Fruit fly (Drosophila melanogaster) whole organism, prepupa: ENCODE data around the gene Col4a1.

Experiments
- Blimp-1 ChIP-seq: fragments of 200-800 bp; sonication (Bioruptor generic); optimal IDR thresholded peaks from 3 replicates; lab custom pipeline; 2017; ENCODE audit warnings: missing biosample characterization, missing genetic modification characterization, mild to moderate bottlenecking, moderate library complexity, missing genetic modification reagents
- CG10631 ChIP-seq: fragments of 200-800 bp; sonication (Bioruptor generic); optimal IDR thresholded peaks from 2 replicates; lab custom pipeline; 2016; ENCODE audit warnings: missing biosample characterization, missing genetic modification characterization
- CG10669 ChIP-seq: fragments of 200-800 bp; sonication (Bioruptor generic); optimal IDR thresholded peaks from 3 replicates; lab custom pipeline; 2018; ENCODE audit warnings: missing biosample characterization, mild to moderate bottlenecking, missing genetic modification characterization, moderate library complexity
- CG11762 ChIP-seq: fragments of 200-800 bp; sonication (Bioruptor generic); optimal IDR thresholded peaks from 3 replicates; lab custom pipeline; 2016; ENCODE audit warnings: missing biosample characterization, missing genetic modification characterization; ENCODE audit not compliant: insufficient read depth
- CG15336 ChIP-seq: fragments of 200-800 bp; sonication (Bioruptor generic); IDR thresholded peaks from 2 replicates; pipeline ENCODE4 v1.3.6; 2022; ENCODE audit warnings: missing biosample characterization, missing genetic modification characterization
- CG16779 ChIP-seq: fragments of 200-800 bp; sonication (Bioruptor generic); optimal IDR thresholded peaks from 3 replicates; lab custom pipeline; 2017; ENCODE audit warnings: missing biosample characterization, mild to moderate bottlenecking, missing genetic modification characterization
- CG31627 ChIP-seq: fragments of 200-800 bp; sonication (Bioruptor generic); optimal IDR thresholded peaks from 3 replicates; lab custom pipeline; 2016; ENCODE audit warnings: missing biosample characterization, missing genetic modification characterization
- CG32006 ChIP-seq: fragments of 200-800 bp; sonication (Bioruptor generic); optimal IDR thresholded peaks from 3 replicates; lab custom pipeline; 2017; ENCODE audit warnings: missing biosample characterization, mild to moderate bottlenecking, missing genetic modification characterization
- CG34406 ChIP-seq: fragments of 200-800 bp; sonication (Bioruptor generic); optimal IDR thresholded peaks from 3 replicates; lab custom pipeline; 2016; ENCODE audit warnings: missing biosample characterization, missing genetic modification characterization
- CG3919 ChIP-seq: fragments of 200-800 bp; sonication (Bioruptor generic); optimal IDR thresholded peaks from 3 replicates; lab custom pipeline; 2016; ENCODE audit warnings: missing biosample characterization, missing genetic modification characterization
- CG4318 ChIP-seq: fragments of 200-800 bp; sonication (Bioruptor generic); optimal IDR thresholded peaks from 3 replicates; lab custom pipeline; 2017; ENCODE audit warnings: missing biosample characterization, mild to moderate bottlenecking, missing genetic modification characterization
- CG6163 ChIP-seq: fragments of 200-800 bp; sonication (Bioruptor generic); IDR thresholded peaks from 3 replicates; pipeline ENCODE4 v1.3.6; 2022; ENCODE audit warnings: missing biosample characterization, missing genetic modification characterization
- CG6276 ChIP-seq: fragments of 200-800 bp; sonication (Bioruptor generic); optimal IDR thresholded peaks from 2 replicates; lab custom pipeline; 2017; ENCODE audit warnings: missing biosample characterization, mild to moderate bottlenecking, missing genetic modification characterization
- CG6792 ChIP-seq: fragments of 200-800 bp; sonication (Bioruptor generic); optimal IDR thresholded peaks from 3 replicates; lab custom pipeline; 2016; ENCODE audit warnings: missing biosample characterization, missing genetic modification characterization
- CG6808 ChIP-seq: fragments of 200-800 bp; sonication (Bioruptor generic); optimal IDR thresholded peaks from 3 replicates; lab custom pipeline; 2017; ENCODE audit warnings: missing biosample characterization, missing genetic modification characterization, mild to moderate bottlenecking, moderate library complexity, missing genetic modification reagents
- CG6854 ChIP-seq: fragments of 200-800 bp; sonication (Bioruptor generic); optimal IDR thresholded peaks from 2 replicates; lab custom pipeline; 2017; ENCODE audit warnings: missing biosample characterization, mild to moderate bottlenecking, missing genetic modification characterization
- CG7368 ChIP-seq: fragments of 200-800 bp; sonication (Bioruptor generic); optimal IDR thresholded peaks from 3 replicates; lab custom pipeline; 2016; ENCODE audit warnings: missing biosample characterization, missing genetic modification characterization
- CG8119 ChIP-seq: fragments of 200-800 bp; sonication (Bioruptor generic); IDR thresholded peaks from 3 replicates; pipeline ENCODE4 v1.3.6; 2022; ENCODE audit warnings: missing biosample characterization, missing genetic modification characterization
- CG9139 ChIP-seq: fragments of 200-800 bp; sonication (Bioruptor generic); optimal IDR thresholded peaks from 3 replicates; lab custom pipeline; 2017; ENCODE audit warnings: missing biosample characterization, mild to moderate bottlenecking, missing genetic modification characterization
- Eip75B ChIP-seq: fragments of 200-800 bp; sonication (Bioruptor generic); optimal IDR thresholded peaks from 3 replicates; lab custom pipeline; 2016; ENCODE audit warnings: missing biosample characterization, missing genetic modification characterization
- Eip78C ChIP-seq: fragments of 200-800 bp; sonication (Bioruptor generic); peaks from one replicate; lab custom pipeline; 2016; ENCODE audit warnings: missing biosample characterization, missing genetic modification characterization
- Eip93F ChIP-seq: fragments of 200-800 bp; sonication (Bioruptor generic); optimal IDR thresholded peaks from 2 replicates; lab custom pipeline; 2016; ENCODE audit warnings: missing biosample characterization, mild to moderate bottlenecking, missing genetic modification characterization
- Ets21C ChIP-seq: fragments of 200-800 bp; sonication (Bioruptor generic); optimal IDR thresholded peaks from 3 replicates; lab custom pipeline; 2016; ENCODE audit warnings: missing biosample characterization, missing genetic modification characterization
- Ets96B ChIP-seq: fragments of 200-800 bp; optimal IDR thresholded peaks from 2 replicates; lab custom pipeline; 2019; ENCODE audit warnings: missing biosample characterization, mild to moderate bottlenecking, missing genetic modification characterization, moderate library complexity
- Gug ChIP-seq: fragments of 200-800 bp; sonication (Bioruptor generic); IDR thresholded peaks from 2 replicates; pipeline ENCODE4 v1.3.6; 2022; ENCODE audit warnings: missing biosample characterization, missing genetic modification characterization
- Hr39 ChIP-seq: fragments of 200-800 bp; sonication (Bioruptor generic); optimal IDR thresholded peaks from 2 replicates; lab custom pipeline; 2016; ENCODE audit warnings: missing biosample characterization, missing genetic modification characterization
- Hr4 ChIP-seq: fragments of 200-800 bp; sonication (Bioruptor generic); optimal IDR thresholded peaks from 3 replicates; lab custom pipeline; 2016; ENCODE audit warnings: missing biosample characterization, missing genetic modification characterization
- Lpt ChIP-seq: fragments of 200-800 bp; sonication (Bioruptor generic); optimal IDR thresholded peaks from 3 replicates; lab custom pipeline; 2016; ENCODE audit warnings: missing biosample characterization, missing genetic modification characterization
- Met ChIP-seq: fragments of 200-800 bp; sonication (Bioruptor generic); optimal IDR thresholded peaks from 3 replicates; lab custom pipeline; 2016; ENCODE audit warnings: missing biosample characterization, missing genetic modification characterization
- Smox ChIP-seq: fragments of 200-800 bp; sonication (Bioruptor generic); optimal IDR thresholded peaks from 3 replicates; lab custom pipeline; 2016; ENCODE audit warnings: missing biosample characterization, missing genetic modification characterization
- Sox102F ChIP-seq: fragments of 200-800 bp; sonication (Bioruptor generic); optimal IDR thresholded peaks from 2 replicates; lab custom pipeline; 2016; ENCODE audit warnings: missing biosample characterization, mild to moderate bottlenecking, missing genetic modification characterization
- Sox14 ChIP-seq: fragments of 200-800 bp; sonication (Bioruptor generic); optimal IDR thresholded peaks from 3 replicates; lab custom pipeline; 2016; ENCODE audit warnings: missing biosample characterization, missing genetic modification characterization
- achi ChIP-seq: fragments of 200-800 bp; sonication (Bioruptor generic); optimal IDR thresholded peaks from 3 replicates; lab custom pipeline; 2016; ENCODE audit warnings: missing biosample characterization, missing genetic modification characterization
- acj6 ChIP-seq: fragments of 200-800 bp; sonication (Bioruptor generic); optimal IDR thresholded peaks from 3 replicates; lab custom pipeline; 2016; ENCODE audit warnings: missing biosample characterization, missing genetic modification characterization
- cyc ChIP-seq: fragments of 200-800 bp; sonication (Bioruptor generic); optimal IDR thresholded peaks from 3 replicates; lab custom pipeline; 2016; ENCODE audit warnings: missing biosample characterization, missing genetic modification characterization
- esn ChIP-seq: fragments of 200-800 bp; sonication (Bioruptor generic); optimal IDR thresholded peaks from 2 replicates; lab custom pipeline; 2016; ENCODE audit warnings: missing biosample characterization, mild to moderate bottlenecking, missing genetic modification characterization, moderate library complexity
- fd59A ChIP-seq: fragments of 200-800 bp; sonication (Bioruptor generic); optimal IDR thresholded peaks from 2 replicates; lab custom pipeline; 2017; ENCODE audit warnings: missing biosample characterization, mild to moderate bottlenecking, missing genetic modification characterization, missing genetic modification reagents
- fd85E ChIP-seq: fragments of 200-800 bp; sonication (Bioruptor generic); optimal IDR thresholded peaks from 3 replicates; lab custom pipeline; 2016; ENCODE audit warnings: missing biosample characterization, missing genetic modification characterization
- fkh ChIP-seq: fragments of 200-800 bp; sonication (Bioruptor generic); optimal IDR thresholded peaks from 3 replicates; lab custom pipeline; 2017; ENCODE audit warnings: missing biosample characterization, mild to moderate bottlenecking, missing genetic modification characterization, moderate library complexity
- lz ChIP-seq: fragments of 200-800 bp; sonication (Bioruptor generic); optimal IDR thresholded peaks from 3 replicates; lab custom pipeline; 2016; ENCODE audit warnings: missing biosample characterization, missing genetic modification characterization
- net ChIP-seq: fragments of 200-800 bp; sonication (Bioruptor generic); optimal IDR thresholded peaks from 3 replicates; lab custom pipeline; 2016; ENCODE audit warnings: missing biosample characterization, missing genetic modification characterization
- pdm3 ChIP-seq: fragments of 200-800 bp; sonication (Bioruptor generic); optimal IDR thresholded peaks from 3 replicates; lab custom pipeline; 2016; ENCODE audit warnings: missing biosample characterization, missing genetic modification characterization
- salr ChIP-seq, 2 experiments: fragments of 200-800 bp; sonication (Bioruptor generic); optimal IDR thresholded peaks; 3 replicates each; lab custom pipeline; 2016 to 2018; ENCODE audit warnings: missing biosample characterization in 2 of 2, missing genetic modification characterization in 2 of 2, mild to moderate bottlenecking in 1 of 2
- spab ChIP-seq: fragments of 200-800 bp; sonication (Bioruptor generic); optimal IDR thresholded peaks from 2 replicates; lab custom pipeline; 2017; ENCODE audit warnings: missing biosample characterization, mild to moderate bottlenecking, missing genetic modification characterization, missing genetic modification reagents
- svp ChIP-seq: fragments of 200-800 bp; sonication (Bioruptor generic); peaks from one replicate; lab custom pipeline; 2016; ENCODE audit warnings: missing biosample characterization, missing genetic modification characterization
- vri ChIP-seq: fragments of 200-800 bp; sonication (Bioruptor generic); optimal IDR thresholded peaks from 3 replicates; lab custom pipeline; 2016; ENCODE audit warnings: missing biosample characterization, mild to moderate bottlenecking, missing genetic modification characterization

Gene Col4a1

dm6 chr2L:4999389-5000032 lies 29.9 kb upstream of the Col4a1 start (continued):
- peak; percentile 87 for TF ChIP-seq Hr4 (GFP tag; lab: Kevin White, UChicago)
- TF ChIP-seq Gug, result peak; percentile 77
- TF ChIP-seq Met, result peak; percentile 73
- no peak for TF ChIP-seq Eip93F (GFP tag; lab: Kevin White, UChicago)
- peak; percentile 68 for TF ChIP-seq Eip75B (GFP tag; lab: Kevin White, UChicago)
- TF ChIP-seq Lpt, result peak; percentile 60
- TF ChIP-seq CG10669 (GFP tag; lab: Kevin White, UChicago), result peak; percentile 51
- TF ChIP-seq Blimp-1, result no peak
- no peak for TF ChIP-seq CG6854 (GFP tag; lab: Kevin White, UChicago)
- peak; percentile 77 for TF ChIP-seq acj6 (GFP tag; lab: Kevin White, UChicago)
- peak; percentile 55 for TF ChIP-seq Ets21C (GFP tag; lab: Kevin White, UChicago)
- peak; percentile 61 for TF ChIP-seq esn (GFP tag; lab: Kevin White, UChicago)
- TF ChIP-seq net, result peak; percentile 67
- peak; percentile 62 for TF ChIP-seq lz (GFP tag; lab: Kevin White, UChicago)
- TF ChIP-seq achi, result peak; percentile 78
- TF ChIP-seq Ets96B, result peak; percentile 68
- peak; percentile 87 for TF ChIP-seq vri
- peak; percentile 59 for TF ChIP-seq Sox102F (GFP tag; lab: Kevin White, UChicago)
- peak; percentile 91 for TF ChIP-seq CG6163 (GFP tag; lab: Robert Waterston, UW)
- TF ChIP-seq Hr39 (GFP tag; lab: Kevin White, UChicago), result peak; percentile 75
- peak; percentile 76; the same call in 1 of the 2 replicates for TF ChIP-seq CG15336
- peak; percentile 47 for TF ChIP-seq CG34406 (GFP tag; lab: Kevin White, UChicago)
- no peak for TF ChIP-seq fd85E (GFP tag; lab: Kevin White, UChicago)
- TF ChIP-seq fkh, result peak; percentile 15
- peak; percentile 45 for TF ChIP-seq CG6808 (GFP tag; lab: Kevin White, UChicago)
- peak; percentile 77 for TF ChIP-seq CG3919 (GFP tag; lab: Kevin White, UChicago)
- TF ChIP-seq fd59A (GFP tag; lab: Kevin White, UChicago), result peak; percentile 57
- peak; percentile 78 for TF ChIP-seq CG32006 (GFP tag; lab: Kevin White, UChicago)
- peak; percentile 64 for TF ChIP-seq spab (GFP tag; lab: Kevin White, UChicago)
- no peak for TF ChIP-seq CG9139 (GFP tag; lab: Kevin White, UChicago)
- TF ChIP-seq CG10631 (GFP tag; lab: Kevin White, UChicago), result peak; percentile 74
- TF ChIP-seq cyc (GFP tag; lab: Kevin White, UChicago), result peak; percentile 68

- TF ChIP-seq CG6854 (GFP tag; lab: Kevin White, UChicago), result peak; percentile 79
- TF ChIP-seq net, result peak; percentile 74
- peak; percentile 87 for TF ChIP-seq CG31627
- peak; percentile 80 for TF ChIP-seq CG34406 (GFP tag; lab: Kevin White, UChicago)
- TF ChIP-seq CG3919 (GFP tag; lab: Kevin White, UChicago), result peak; percentile 84
- peak; percentile 73 for TF ChIP-seq CG7368 (GFP tag; lab: Kevin White, UChicago)
- TF ChIP-seq acj6 (GFP tag; lab: Kevin White, UChicago), result peak; percentile 84
- TF ChIP-seq Sox14 (GFP tag; lab: Kevin White, UChicago), result peak; percentile 85
- TF ChIP-seq CG11762, result peak; percentile 72
- peak; percentile 92 for TF ChIP-seq lz (GFP tag; lab: Kevin White, UChicago)
- peak; percentile 45 for TF ChIP-seq CG4318 (GFP tag; lab: Kevin White, UChicago)
- TF ChIP-seq CG15336, result peak; percentile 87
- TF ChIP-seq Eip93F (GFP tag; lab: Kevin White, UChicago), result peak; percentile 63
- TF ChIP-seq CG6792, result peak; percentile 87
- TF ChIP-seq salr (GFP tag; optimal IDR thresholded peaks at IDR 0.05; lab: Kevin White, UChicago), result peak; percentile 70 to 82
- TF ChIP-seq CG9139 (GFP tag; lab: Kevin White, UChicago), result peak; percentile 77
- peak; percentile 92 for TF ChIP-seq svp (GFP tag; lab: Kevin White, UChicago)
- TF ChIP-seq CG6163 (GFP tag; lab: Robert Waterston, UW), result peak; percentile 85
- peak; percentile 62 for TF ChIP-seq CG6276
- TF ChIP-seq CG6808 (GFP tag; lab: Kevin White, UChicago), result peak; percentile 91
- TF ChIP-seq CG16779 (tag; lab: Kevin White, UChicago), result peak; percentile 67
- TF ChIP-seq pdm3 (GFP tag; lab: Kevin White, UChicago), result peak; percentile 88
- peak; percentile 86 for TF ChIP-seq Sox102F (GFP tag; lab: Kevin White, UChicago)
- peak; percentile 60 for TF ChIP-seq fd85E (GFP tag; lab: Kevin White, UChicago)
- TF ChIP-seq CG10669 (GFP tag; lab: Kevin White, UChicago), result peak; percentile 83
- peak; percentile 86 for TF ChIP-seq Smox (GFP tag; lab: Kevin White, UChicago)
- TF ChIP-seq Eip75B (GFP tag; lab: Kevin White, UChicago), result peak; percentile 80
- TF ChIP-seq fkh, result peak; percentile 69
- peak; percentile 96 for TF ChIP-seq Eip78C (GFP tag; lab: Kevin White, UChicago)
- TF ChIP-seq achi, result peak; percentile 73
- TF ChIP-seq CG8119 (GFP tag; lab: Robert Waterston, UW), result peak; percentile 82
- peak; percentile 88 for TF ChIP-seq vri
Measured at dm6 chr2L:5000287-5000871, 29.0 kb upstream of the Col4a1 start.
